Worm (Caenorhabditis elegans) whole organism, L3 larva: ENCODE data around the gene npr-9.

Experiments used
- R02D3.7 ChIP-seq: fragments of 150-350 bp; optimal IDR thresholded peaks from 2 replicates; lab custom pipeline; 2014; ENCODE audit warnings: missing biosample characterization, missing genetic modification characterization
- ZK546.5 ChIP-seq: sonication (generic microtip); optimal IDR thresholded peaks from 2 replicates; lab custom pipeline; 2017; ENCODE audit warnings: missing biosample characterization, missing genetic modification characterization
- aly-2 ChIP-seq: fragments of 150-350 bp; optimal IDR thresholded peaks from 2 replicates; lab custom pipeline; 2014; ENCODE audit warnings: missing biosample characterization, missing genetic modification characterization
- ama-1 ChIP-seq: fragments of 150-350 bp; optimal IDR thresholded peaks from 2 replicates; lab custom pipeline; 2018
- ceh-16 ChIP-seq: sonication (generic microtip); optimal IDR thresholded peaks from 2 replicates; lab custom pipeline; 2017; ENCODE audit warnings: missing biosample characterization, missing genetic modification characterization
- ceh-28 ChIP-seq: fragments of 150-350 bp; optimal IDR thresholded peaks from 2 replicates; lab custom pipeline; 2014; ENCODE audit warnings: missing biosample characterization, missing genetic modification reagents, missing genetic modification characterization
- ceh-82 ChIP-seq: fragments of 150-350 bp; optimal IDR thresholded peaks from 2 replicates; lab custom pipeline; 2014; ENCODE audit warnings: missing biosample characterization, missing genetic modification characterization
- ceh-9 ChIP-seq: sonication (generic microtip); optimal IDR thresholded peaks from 2 replicates; lab custom pipeline; 2018; ENCODE audit warnings: missing biosample characterization, missing genetic modification characterization
- daf-12 ChIP-seq: fragments of 150-350 bp; optimal IDR thresholded peaks from 2 replicates; lab custom pipeline; 2014; ENCODE audit warnings: missing biosample characterization, missing genetic modification reagents, missing genetic modification characterization
- egl-27 ChIP-seq: sonication (generic microtip); optimal IDR thresholded peaks from 4 replicates; lab custom pipeline; 2017; ENCODE audit warnings: missing biosample characterization, missing genetic modification reagents, missing genetic modification characterization
- egl-5 ChIP-seq: fragments of 150-350 bp; optimal IDR thresholded peaks from 2 replicates; lab custom pipeline; 2017; ENCODE audit warnings: missing biosample characterization, missing genetic modification reagents, missing genetic modification characterization, inconsistent platforms
- elt-1 ChIP-seq: fragments of 150-350 bp; optimal IDR thresholded peaks from 2 replicates; lab custom pipeline; 2014; ENCODE audit warnings: missing biosample characterization, missing genetic modification characterization
- elt-2 ChIP-seq: sonication (generic microtip); optimal IDR thresholded peaks from 2 replicates; lab custom pipeline; 2016; ENCODE audit warnings: missing genetic modification reagents, mild to moderate bottlenecking, missing genetic modification characterization, missing compliant biosample characterization
- elt-3 ChIP-seq, 3 experiments: fragments of 150-350 bp in 1 of 3; sonication (generic microtip) in 2 of 3; optimal IDR thresholded peaks; 2 replicates in 2 of 3; 4 replicates in 1 of 3; lab custom pipeline; 2014 to 2017; ENCODE audit warnings: missing biosample characterization in 3 of 3, missing genetic modification characterization in 3 of 3
- fkh-10 ChIP-seq: sonication (generic microtip); optimal IDR thresholded peaks from 2 replicates; lab custom pipeline; 2017; ENCODE audit warnings: missing biosample characterization, missing genetic modification reagents, missing genetic modification characterization
- fkh-2 ChIP-seq: fragments of 150-350 bp; optimal IDR thresholded peaks from 2 replicates; lab custom pipeline; 2014; ENCODE audit warnings: missing biosample characterization, missing genetic modification reagents, missing genetic modification characterization
- fos-1 ChIP-seq: fragments of 150-350 bp; optimal IDR thresholded peaks from 2 replicates; lab custom pipeline; 2014; ENCODE audit warnings: missing biosample characterization, missing genetic modification characterization
- hmg-11 ChIP-seq: sonication (generic microtip); optimal IDR thresholded peaks from 2 replicates; lab custom pipeline; 2016; ENCODE audit warnings: missing genetic modification characterization, missing compliant biosample characterization
- jun-1 ChIP-seq: fragments of 150-350 bp; optimal IDR thresholded peaks from 2 replicates; lab custom pipeline; 2014; ENCODE audit warnings: missing biosample characterization, missing genetic modification reagents, missing genetic modification characterization
- lin-15B ChIP-seq: fragments of 150-350 bp; optimal IDR thresholded peaks from 2 replicates; lab custom pipeline; 2014; ENCODE audit warnings: missing biosample characterization, missing genetic modification characterization
- lsy-12 ChIP-seq: sonication (generic microtip); optimal IDR thresholded peaks from 2 replicates; lab custom pipeline; 2016; ENCODE audit warnings: mild to moderate bottlenecking, missing genetic modification characterization, missing compliant biosample characterization
- mml-1 ChIP-seq: fragments of 150-350 bp; sonication (generic microtip); optimal IDR thresholded peaks from 3 replicates; lab custom pipeline; 2014; ENCODE audit warnings: missing biosample characterization, missing genetic modification characterization
- nfya-1 ChIP-seq: sonication (generic microtip); optimal IDR thresholded peaks from 2 replicates; lab custom pipeline; 2017; ENCODE audit warnings: missing genetic modification characterization, mild to moderate bottlenecking, missing compliant biosample characterization, antibody characterized with exemption, moderate library complexity; ENCODE audit not compliant: insufficient read depth
- nhr-11 ChIP-seq: fragments of 150-350 bp; optimal IDR thresholded peaks from 2 replicates; lab custom pipeline; 2014; ENCODE audit warnings: missing biosample characterization, missing genetic modification characterization
- nhr-23 ChIP-seq: fragments of 150-350 bp; optimal IDR thresholded peaks from 2 replicates; lab custom pipeline; 2014; ENCODE audit warnings: missing biosample characterization, missing genetic modification reagents, missing genetic modification characterization
- nhr-237 ChIP-seq: fragments of 150-350 bp; optimal IDR thresholded peaks from 2 replicates; lab custom pipeline; 2014; ENCODE audit warnings: missing biosample characterization, missing genetic modification characterization
- nhr-25 ChIP-seq: sonication (generic microtip); optimal IDR thresholded peaks from 2 replicates; lab custom pipeline; 2017; ENCODE audit warnings: missing biosample characterization, missing genetic modification characterization
- nhr-28 ChIP-seq: fragments of 150-350 bp; optimal IDR thresholded peaks from 2 replicates; lab custom pipeline; 2014; ENCODE audit warnings: missing biosample characterization, missing genetic modification characterization
- nhr-43 ChIP-seq: sonication (generic microtip); optimal IDR thresholded peaks from 2 replicates; lab custom pipeline; 2016; ENCODE audit warnings: mild to moderate bottlenecking, missing genetic modification characterization, missing compliant biosample characterization; ENCODE audit not compliant: poor library complexity, severe bottlenecking
- nhr-67 ChIP-seq: fragments of 150-350 bp; optimal IDR thresholded peaks from 2 replicates; lab custom pipeline; 2014; ENCODE audit warnings: missing biosample characterization, missing genetic modification characterization
- nhr-76 ChIP-seq: fragments of 150-350 bp; sonication (generic microtip); optimal IDR thresholded peaks from 5 replicates; lab custom pipeline; 2014; ENCODE audit warnings: missing biosample characterization, missing genetic modification characterization
- nhr-77 ChIP-seq: fragments of 150-350 bp; optimal IDR thresholded peaks from 2 replicates; lab custom pipeline; 2014; ENCODE audit warnings: missing biosample characterization, missing genetic modification characterization
- pqm-1 ChIP-seq: fragments of 150-350 bp; optimal IDR thresholded peaks from 2 replicates; lab custom pipeline; 2017; ENCODE audit warnings: missing biosample characterization, missing genetic modification characterization, inconsistent platforms
- sea-2 ChIP-seq: fragments of 150-350 bp; sonication (generic microtip); optimal IDR thresholded peaks from 4 replicates; lab custom pipeline; 2014; ENCODE audit warnings: missing biosample characterization, missing genetic modification reagents, missing genetic modification characterization
- skn-1 ChIP-seq: fragments of 150-350 bp; optimal IDR thresholded peaks from 2 replicates; lab custom pipeline; 2014; ENCODE audit warnings: missing biosample characterization, missing genetic modification characterization
- snpc-4 ChIP-seq: fragments of 150-350 bp; optimal IDR thresholded peaks from 2 replicates; lab custom pipeline; 2014; ENCODE audit warnings: missing biosample characterization, missing genetic modification characterization
- tbx-2 ChIP-seq: sonication (generic microtip); optimal IDR thresholded peaks from 2 replicates; lab custom pipeline; 2016; ENCODE audit warnings: mild to moderate bottlenecking, missing genetic modification characterization, missing compliant biosample characterization
- unc-39 ChIP-seq: sonication (generic microtip); optimal IDR thresholded peaks from 4 replicates; lab custom pipeline; 2017; ENCODE audit warnings: missing biosample characterization, missing genetic modification characterization
- unc-62 ChIP-seq: fragments of 150-350 bp; sonication (generic microtip); optimal IDR thresholded peaks from 4 replicates; lab custom pipeline; 2014; ENCODE audit warnings: missing biosample characterization, missing genetic modification reagents, missing genetic modification characterization
- zag-1 ChIP-seq: fragments of 150-350 bp; optimal IDR thresholded peaks from 2 replicates; lab custom pipeline; 2014; ENCODE audit warnings: missing biosample characterization, missing genetic modification characterization
- ztf-11 ChIP-seq: fragments of 150-350 bp; optimal IDR thresholded peaks from 2 replicates; lab custom pipeline; 2014; ENCODE audit warnings: missing biosample characterization, missing genetic modification characterization
- ztf-4 ChIP-seq: fragments of 150-350 bp; optimal IDR thresholded peaks from 2 replicates; lab custom pipeline; 2014; ENCODE audit warnings: missing biosample characterization, missing genetic modification characterization

The npr-9 gene

DNA sequence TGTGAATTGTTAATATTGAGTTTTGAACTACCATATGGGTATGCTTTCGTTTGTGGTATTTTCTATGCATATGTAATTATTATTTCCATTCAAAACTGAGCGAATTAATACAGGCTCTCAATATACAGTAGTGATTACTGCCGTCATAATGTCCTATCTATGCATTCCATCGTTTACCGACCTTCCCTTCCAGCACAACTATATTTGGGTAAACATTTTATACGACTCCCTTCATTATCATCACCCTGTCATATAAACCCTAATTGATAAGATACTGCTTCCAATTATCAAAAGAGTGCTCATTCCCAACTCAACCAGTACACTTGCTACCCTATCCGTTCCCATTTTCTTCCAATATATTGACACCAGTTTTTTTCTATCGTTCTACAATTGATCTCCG, 39.6 kb upstream of the npr-9 start:
- peak; percentile 86 for TF ChIP-seq elt-2
- TF ChIP-seq ceh-28 (tag; lab: Kevin White, UChicago), result no peak
- TF ChIP-seq pqm-1 (tag; lab: Kevin White, UChicago), result peak; percentile 59
- TF ChIP-seq jun-1 (tag; lab: Kevin White, UChicago), result peak; percentile 6
- TF ChIP-seq unc-39 (tag; lab: Kevin White, UChicago), result no peak

DNA sequence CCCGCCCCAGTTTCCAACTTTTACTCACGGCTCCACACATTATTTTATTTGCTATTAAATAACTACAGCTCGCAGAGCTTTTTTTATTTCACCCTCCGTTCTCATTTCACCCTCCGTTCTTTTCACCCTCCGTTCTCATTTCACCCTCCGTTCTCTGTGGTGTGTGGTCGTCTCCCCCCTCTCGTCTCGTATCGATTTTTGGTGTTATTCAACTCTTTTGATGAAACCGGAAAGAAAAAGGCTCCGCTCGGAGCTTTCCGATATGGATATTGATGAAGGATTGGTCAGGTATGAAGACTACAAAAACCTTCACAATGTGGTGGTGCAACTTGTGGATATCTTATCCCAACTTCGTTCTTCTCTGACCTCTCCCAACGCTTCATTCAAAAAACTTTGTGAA, 39.0 kb upstream of the npr-9 start:
- TF ChIP-seq nhr-43 (tag; lab: Kevin White, UChicago) (no peak), ceh-82 (no peak), ama-1 (lab: Kevin White, UChicago) (no peak), snpc-4 (tag; lab: Kevin White, UChicago) (no peak), unc-39 (tag; lab: Kevin White, UChicago) (no peak), ztf-4 (tag; lab: Kevin White, UChicago) (no peak), egl-27 (no peak), lsy-12 (tag; lab: Kevin White, UChicago) (no peak)

DNA sequence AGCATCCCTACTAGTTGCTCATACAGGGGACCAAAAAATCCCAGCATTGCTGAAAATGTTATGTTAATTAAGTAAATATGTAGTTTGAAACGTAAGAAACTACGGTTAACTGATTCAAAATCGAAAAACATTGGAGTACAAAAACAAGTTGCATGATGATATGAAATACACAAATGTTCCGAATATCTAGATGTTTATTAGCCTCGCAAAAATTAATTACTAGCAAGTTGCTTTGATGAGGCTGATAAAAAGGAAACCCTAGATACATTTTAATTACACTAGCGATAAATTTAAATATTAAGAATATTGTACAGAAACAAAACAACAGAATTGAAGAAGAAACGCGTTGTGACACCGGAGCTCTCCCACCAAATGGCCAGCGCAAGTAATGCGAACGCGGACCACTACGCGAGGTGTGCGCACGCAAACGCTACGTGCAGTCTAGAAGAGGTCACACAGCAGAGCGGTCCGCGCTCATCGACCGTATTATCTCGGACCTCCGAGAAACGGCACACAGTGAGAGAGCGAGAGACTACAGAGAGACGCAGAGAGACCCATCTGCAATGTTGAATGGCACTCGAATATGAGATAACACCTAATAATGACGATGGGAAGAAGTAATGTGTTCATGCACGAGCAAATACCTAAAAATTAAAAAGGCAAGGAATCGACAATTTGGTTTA, 32.7 kb upstream of the npr-9 start, which contains the start of gene inx-2:
TSS of gene inx-2 (minus strand) at position 51 of the 683 bp plus-strand sequence.
- TF ChIP-seq fkh-2 (no peak), aly-2 (no peak), nhr-25 (tag; lab: Kevin White, UChicago) (no peak), hmg-11 (tag; lab: Kevin White, UChicago) (no peak), daf-12 (tag; lab: Kevin White, UChicago) (no peak), R02D3.7 (tag; lab: Kevin White, UChicago) (no peak), pqm-1 (tag; lab: Kevin White, UChicago) (no peak), elt-1 (no peak), nfya-1 (no peak), snpc-4 (tag; lab: Kevin White, UChicago) (no peak), nhr-237 (tag; lab: Kevin White, UChicago) (no peak), sea-2 (no peak), ztf-4 (tag; lab: Kevin White, UChicago) (no peak), nhr-23 (tag; lab: Kevin White, UChicago) (no peak), tbx-2 (tag; lab: Kevin White, UChicago) (no peak), skn-1 (tag; lab: Kevin White, UChicago) (no peak), lin-15B (tag; lab: Kevin White, UChicago) (no peak), elt-3 (tag; optimal IDR thresholded peaks at IDR 0.05; lab: Kevin White, UChicago) (no peak), egl-5 (tag; lab: Kevin White, UChicago) (no peak)
- TF ChIP-seq, all 47 proteins: peak for 0

DNA sequence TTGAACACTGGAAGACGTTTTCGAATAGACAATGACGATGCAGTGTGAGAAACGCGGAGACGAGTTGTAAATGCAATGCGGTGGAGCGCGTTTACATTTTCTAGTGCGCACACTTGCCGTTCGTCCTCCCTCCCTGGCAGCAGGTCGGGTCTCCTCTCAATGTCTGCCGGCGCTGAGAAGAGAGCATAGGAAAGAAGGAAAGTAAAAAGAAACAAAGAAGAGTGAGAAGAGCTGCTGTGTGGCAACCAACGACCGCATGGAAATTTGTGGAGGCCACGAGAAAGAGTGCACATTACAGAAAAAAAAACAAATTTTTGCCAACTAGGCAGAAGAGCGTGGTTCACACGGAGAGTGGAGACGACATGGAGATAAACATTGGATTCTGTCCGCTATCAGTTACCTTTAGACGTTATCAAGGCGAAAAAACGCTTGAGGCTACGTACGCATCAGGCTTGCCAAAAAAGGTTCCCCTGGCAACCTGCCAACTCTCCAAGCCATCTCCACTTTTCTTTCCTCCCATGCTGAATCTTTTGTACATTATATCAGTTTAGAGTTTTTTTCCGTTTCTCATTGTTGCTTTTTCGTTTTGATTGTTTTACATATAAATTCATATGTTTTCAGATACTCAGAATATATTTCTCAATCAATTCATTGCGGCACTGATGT, 29.7 kb upstream of the npr-9 start, which contains the start of the genes snrp-40.1 and F08G12.3:
TSS of gene snrp-40.1 (minus strand) at position 143 of the 666 bp plus-strand sequence.
TSS of gene F08G12.3 (plus strand) at position 616 of the 666 bp plus-strand sequence.
- no peak for TF ChIP-seq nhr-237 (tag; lab: Kevin White, UChicago)
- peak; percentile 81 for TF ChIP-seq elt-2
- TF ChIP-seq fos-1, result no peak
- no peak for TF ChIP-seq nhr-76
- no peak for TF ChIP-seq unc-62 (GFP tag; lab: Kevin White, UChicago)
- TF ChIP-seq ceh-16 (tag; lab: Kevin White, UChicago), result no peak
- peak; percentile 12 for TF ChIP-seq fkh-10 (GFP tag; lab: Kevin White, UChicago)
- TF ChIP-seq nhr-23 (tag; lab: Kevin White, UChicago), result peak; percentile 68
- TF ChIP-seq snpc-4 (tag; lab: Kevin White, UChicago), result peak; percentile 89
- TF ChIP-seq egl-27, result no peak
- TF ChIP-seq unc-39 (tag; lab: Kevin White, UChicago), result no peak
- TF ChIP-seq fkh-2, result no peak
- TF ChIP-seq ZK546.5, result no peak
- TF ChIP-seq nhr-11 (tag; lab: Kevin White, UChicago), result no peak
- peak; percentile 36 for TF ChIP-seq elt-1
- TF ChIP-seq nfya-1, result peak; percentile 87
- no peak for TF ChIP-seq nhr-77 (tag; lab: Kevin White, UChicago)
- TF ChIP-seq zag-1 (tag; lab: Kevin White, UChicago), result no peak
- no peak for TF ChIP-seq mml-1 (tag; lab: Kevin White, UChicago)
- no peak for TF ChIP-seq ztf-11 (tag; lab: Kevin White, UChicago)
- no peak for TF ChIP-seq daf-12 (tag; lab: Kevin White, UChicago)
- TF ChIP-seq pqm-1 (tag; lab: Kevin White, UChicago), result peak; percentile 71
- no peak for TF ChIP-seq R02D3.7 (tag; lab: Kevin White, UChicago)
- TF ChIP-seq elt-3 (tag; optimal IDR thresholded peaks at IDR 0.05; lab: Kevin White, UChicago), result peak in 1 of 3 experiments; percentile 7
- TF ChIP-seq ceh-9 (tag; lab: Kevin White, UChicago), result no peak
- TF ChIP-seq egl-5 (tag; lab: Kevin White, UChicago), result peak; percentile 72
- TF ChIP-seq skn-1 (tag; lab: Kevin White, UChicago), result peak; percentile 45
- TF ChIP-seq hmg-11 (tag; lab: Kevin White, UChicago), result peak; percentile 91
- no peak for TF ChIP-seq ceh-82
- no peak for TF ChIP-seq ztf-4 (tag; lab: Kevin White, UChicago)
- TF ChIP-seq nhr-25 (tag; lab: Kevin White, UChicago), result peak; percentile 89
- no peak for TF ChIP-seq nhr-67 (tag; lab: Kevin White, UChicago)
- no peak for TF ChIP-seq nhr-28 (tag; lab: Kevin White, UChicago)
- TF ChIP-seq aly-2, result no peak
- TF ChIP-seq lin-15B (tag; lab: Kevin White, UChicago), result peak; percentile 77
- TF ChIP-seq lsy-12 (tag; lab: Kevin White, UChicago), result peak; percentile 34
